Worm (Caenorhabditis elegans) whole organism, L4/young adult: Measurements from ENCODE around the gene eral-1.

Source experiments
- W03F9.2 ChIP-seq: fragments of 150-350 bp; optimal IDR thresholded peaks from 2 replicates; lab custom pipeline; 2014; ENCODE audit warnings: missing biosample characterization, missing genetic modification characterization
- dao-5 ChIP-seq: sonication (generic microtip); optimal IDR thresholded peaks from 2 replicates; lab custom pipeline; 2016; ENCODE audit warnings: missing genotype, missing genetic modification characterization, moderate library complexity, missing compliant biosample characterization
- him-1 ChIP-seq: sonication (generic microtip); optimal IDR thresholded peaks from 2 replicates; lab custom pipeline; 2016; ENCODE audit warnings: missing genotype, missing genetic modification reagents, missing genetic modification characterization, missing compliant biosample characterization

ce11 chrII:9605336-9605735, 15.8 kb upstream of the eral-1 start, which contains the start of gene nhr-19:
- TF ChIP-seq him-1 (tag; lab: Kevin White, UChicago) (no peak), dao-5 (tag; lab: Kevin White, UChicago) (no peak), W03F9.2 (no peak)
